Fruit fly (Drosophila melanogaster): ENCODE measurements around the gene CG10336.
A peak's percentile ranks its signal among the peaks of the same experiment; 100 is the strongest.

CG10336 gene

dm6 chr2L:18647857-18648652, 41.3 kb upstream of the CG10336 start:
- TF ChIP-seq Sox100B (GFP tag; optimal IDR thresholded peaks at IDR 0.05) (no peak), Hsf (GFP tag; optimal IDR thresholded peaks at IDR 0.05) (peak; percentile 36), Hr78 (GFP tag; optimal IDR thresholded peaks at IDR 0.05) (peak in 1 of 2 experiments; percentile 52), CG18262 (tag; optimal IDR thresholded peaks at IDR 0.05) (no peak), H15 (GFP tag; IDR thresholded peaks at IDR 0.05) (no peak), CG7928 (GFP tag; optimal IDR thresholded peaks at IDR 0.05) (no peak), sima (GFP tag; optimal IDR thresholded peaks at IDR 0.05) (no peak), Taf1 (GFP tag; IDR thresholded peaks at IDR 0.05) (no peak), CG33557 (GFP tag; optimal IDR thresholded peaks at IDR 0.05) (peak; percentile 20), Bdp1 (GFP tag; optimal IDR thresholded peaks at IDR 0.05) (no peak), C15 (GFP tag; IDR thresholded peaks at IDR 0.05) (no peak), nau (GFP tag; optimal IDR thresholded peaks at IDR 0.05) (no peak), az2 (GFP tag; optimal IDR thresholded peaks at IDR 0.05) (peak; percentile 32), Xbp1 (GFP tag; optimal IDR thresholded peaks at IDR 0.05) (peak; percentile 18), stwl (tag; optimal IDR thresholded peaks at IDR 0.05) (peak; percentile 1), pho (GFP tag; optimal IDR thresholded peaks at IDR 0.05) (no peak), kay (GFP tag; optimal IDR thresholded peaks at IDR 0.05) (no peak), CG7745 (tag; optimal IDR thresholded peaks at IDR 0.05) (peak; percentile 94), ems (GFP tag; optimal IDR thresholded peaks at IDR 0.05) (no peak), Sox102F (GFP tag; optimal IDR thresholded peaks at IDR 0.05) (peak; percentile 69), Hr3 (GFP tag; optimal IDR thresholded peaks at IDR 0.05) (peak; percentile 23), CG15011 (GFP tag; optimal IDR thresholded peaks at IDR 0.05) (no peak), Scr (GFP tag; IDR thresholded peaks at IDR 0.05; ENCODE audit: partially characterized antibody) (no peak), fd64A (GFP tag; optimal IDR thresholded peaks at IDR 0.05) (peak; percentile 18), CG12391 (tag; optimal IDR thresholded peaks at IDR 0.05) (peak; percentile 57), tup (GFP tag; optimal IDR thresholded peaks at IDR 0.05) (no peak), CG6683 (GFP tag; optimal IDR thresholded peaks at IDR 0.05) (no peak), Fer1 (GFP tag; optimal IDR thresholded peaks at IDR 0.05) (no peak), CG15601 (tag; optimal IDR thresholded peaks at IDR 0.05) (peak; percentile 59), Chrac-16 (GFP tag; optimal IDR thresholded peaks at IDR 0.05) (peak; percentile 7), CG11723 (GFP tag; optimal IDR thresholded peaks at IDR 0.05) (no peak), CG17385 (GFP tag; optimal IDR thresholded peaks at IDR 0.05) (peak; percentile 35), CG18619 (GFP tag; optimal IDR thresholded peaks at IDR 0.05) (peak; percentile 14), CG1603 (tag; optimal IDR thresholded peaks at IDR 0.05) (peak; percentile 44), Rfx (GFP tag; IDR thresholded peaks at IDR 0.05) (no peak), so (GFP tag; IDR thresholded peaks at IDR 0.05) (no peak), CG8388 (GFP tag; optimal IDR thresholded peaks at IDR 0.05) (peak; percentile 57), sens (GFP tag) (peak; percentile 93), crc (GFP tag; optimal IDR thresholded peaks at IDR 0.05) (no peak), Myb (GFP tag; optimal IDR thresholded peaks at IDR 0.05) (no peak), CG13424 (tag; optimal IDR thresholded peaks at IDR 0.05) (peak; percentile 43), bsh (GFP tag; optimal IDR thresholded peaks at IDR 0.05) (peak; percentile 3 to 77), wdn (GFP tag; IDR thresholded peaks at IDR 0.05) (no peak), cas (GFP tag; IDR thresholded peaks at IDR 0.05) (no peak), CG8290 (GFP tag; optimal IDR thresholded peaks at IDR 0.05) (peak; percentile 4), CG8290 (tag; optimal IDR thresholded peaks at IDR 0.05) (no peak), PHDP (tag; optimal IDR thresholded peaks at IDR 0.05) (peak; percentile 56), ac (GFP tag; optimal IDR thresholded peaks at IDR 0.05) (no peak), CG13894 (tag; optimal IDR thresholded peaks at IDR 0.05) (no peak), CG13123 (GFP tag; optimal IDR thresholded peaks at IDR 0.05) (no peak)
